Fruit fly (Drosophila melanogaster) whole organism, embryonic: ENCODE data around the gene Acp63F.

Experiments used
- Adf1 ChIP-seq: fragments of 200-800 bp; sonication (Bioruptor generic); IDR thresholded peaks from 2 replicates; pipeline ENCODE4 v1.3.6; 2022; ENCODE audit warnings: missing biosample characterization, missing genetic modification characterization
- Bgb ChIP-seq: fragments of 200-800 bp; sonication (Bioruptor generic); IDR thresholded peaks from 2 replicates; pipeline ENCODE4 v1.3.6; 2022; ENCODE audit warnings: missing biosample characterization, missing genetic modification characterization; ENCODE audit not compliant: partially characterized antibody
- BtbVII ChIP-seq: fragments of 200-800 bp; sonication (Bioruptor generic); optimal IDR thresholded peaks from 3 replicates; lab custom pipeline; 2017; ENCODE audit warnings: missing biosample characterization, mild to moderate bottlenecking, missing genetic modification characterization
- CG11398 ChIP-seq: fragments of 200-800 bp; sonication (Bioruptor generic); optimal IDR thresholded peaks from 2 replicates; lab custom pipeline; 2016; ENCODE audit warnings: missing biosample characterization, missing genetic modification characterization
- CG11504 ChIP-seq: fragments of 200-800 bp; sonication (Bioruptor generic); optimal IDR thresholded peaks from 3 replicates; lab custom pipeline; 2019; ENCODE audit warnings: missing biosample characterization, mild to moderate bottlenecking, missing genetic modification characterization, moderate library complexity
- CG12299 ChIP-seq: fragments of 200-800 bp; sonication (Bioruptor generic); optimal IDR thresholded peaks from 2 replicates; lab custom pipeline; 2018; ENCODE audit warnings: missing biosample characterization, mild to moderate bottlenecking, missing genetic modification characterization
- CG15514 ChIP-seq: fragments of 200-800 bp; sonication (Bioruptor generic); optimal IDR thresholded peaks from 3 replicates; lab custom pipeline; 2017; ENCODE audit warnings: missing biosample characterization, missing genetic modification characterization, mild to moderate bottlenecking, moderate library complexity, missing genetic modification reagents
- CG17385 ChIP-seq: fragments of 200-800 bp; sonication (Bioruptor generic); optimal IDR thresholded peaks from 3 replicates; lab custom pipeline; 2018; ENCODE audit warnings: missing biosample characterization, mild to moderate bottlenecking, missing genetic modification characterization
- CG18619 ChIP-seq: fragments of 200-800 bp; sonication (Bioruptor generic); optimal IDR thresholded peaks from 3 replicates; lab custom pipeline; 2017; ENCODE audit warnings: missing biosample characterization, mild to moderate bottlenecking, missing genetic modification characterization
- CG2678 ChIP-seq: fragments of 200-800 bp; sonication (Bioruptor generic); optimal IDR thresholded peaks from 3 replicates; lab custom pipeline; 2019; ENCODE audit warnings: missing biosample characterization, mild to moderate bottlenecking, missing genetic modification characterization, moderate library complexity
- CG2712 ChIP-seq: fragments of 200-800 bp; optimal IDR thresholded peaks from 3 replicates; lab custom pipeline; 2019; ENCODE audit warnings: missing biosample characterization, mild to moderate bottlenecking, missing genetic modification characterization, moderate library complexity
- CG2889 ChIP-seq: fragments of 200-800 bp; sonication (Bioruptor generic); IDR thresholded peaks from 3 replicates; pipeline ENCODE4 v1.3.6; 2022; ENCODE audit warnings: missing biosample characterization, missing genetic modification characterization
- CG3838 ChIP-seq: fragments of 200-800 bp; sonication (Bioruptor generic); optimal IDR thresholded peaks from 3 replicates; lab custom pipeline; 2016; ENCODE audit warnings: missing biosample characterization, missing genetic modification characterization
- CG3847 ChIP-seq: fragments of 200-800 bp; sonication (Bioruptor generic); IDR thresholded peaks from 2 replicates; pipeline ENCODE4 v1.3.6; 2022; ENCODE audit warnings: missing biosample characterization, missing genetic modification characterization
- CG4282 ChIP-seq: fragments of 200-800 bp; sonication (Bioruptor generic); optimal IDR thresholded peaks from 2 replicates; lab custom pipeline; 2016; ENCODE audit warnings: missing biosample characterization, missing genetic modification characterization
- CG4707 ChIP-seq: fragments of 200-800 bp; sonication (Bioruptor generic); optimal IDR thresholded peaks from 2 replicates; lab custom pipeline; 2018; ENCODE audit warnings: missing biosample characterization, mild to moderate bottlenecking, missing genetic modification characterization, moderate library complexity
- CG6654 ChIP-seq: fragments of 200-800 bp; sonication (Bioruptor generic); optimal IDR thresholded peaks from 2 replicates; lab custom pipeline; 2017; ENCODE audit warnings: missing biosample characterization, mild to moderate bottlenecking, missing genetic modification characterization
- CG6683 ChIP-seq: fragments of 200-800 bp; sonication (Bioruptor generic); optimal IDR thresholded peaks from 2 replicates; lab custom pipeline; 2017; ENCODE audit warnings: missing biosample characterization, mild to moderate bottlenecking, missing genetic modification characterization, missing genetic modification reagents
- CG7357 ChIP-seq: fragments of 200-800 bp; sonication (Bioruptor generic); IDR thresholded peaks from 3 replicates; pipeline ENCODE4 v1.3.6; 2022; ENCODE audit warnings: missing biosample characterization, missing genetic modification characterization
- CG7556 ChIP-seq: fragments of 200-800 bp; sonication (Bioruptor generic); optimal IDR thresholded peaks from 2 replicates; lab custom pipeline; 2017; ENCODE audit warnings: missing biosample characterization, mild to moderate bottlenecking, missing genetic modification characterization
- CG7839 ChIP-seq: fragments of 200-800 bp; sonication (Bioruptor generic); optimal IDR thresholded peaks from 3 replicates; lab custom pipeline; 2018; ENCODE audit warnings: missing biosample characterization, mild to moderate bottlenecking, missing genetic modification characterization, moderate library complexity
- CG7928 ChIP-seq: fragments of 200-800 bp; sonication (Bioruptor generic); optimal IDR thresholded peaks from 2 replicates; lab custom pipeline; 2017; ENCODE audit warnings: missing biosample characterization, mild to moderate bottlenecking, missing genetic modification characterization
- Dek ChIP-seq: fragments of 200-800 bp; sonication (Bioruptor generic); optimal IDR thresholded peaks from 3 replicates; lab custom pipeline; 2019; ENCODE audit warnings: missing biosample characterization, mild to moderate bottlenecking, missing genetic modification characterization, moderate library complexity
- Dfd ChIP-seq, 2 experiments: fragments of >200 bp; optimal IDR thresholded peaks; 2 replicates each; lab custom pipeline; 2017; ENCODE audit warnings: missing biosample characterization in 2 of 2, missing genetic modification characterization in 2 of 2
- Drgx ChIP-seq: fragments of 200-800 bp; sonication (Bioruptor generic); IDR thresholded peaks from 2 replicates; pipeline ENCODE4 v1.3.6; 2022; ENCODE audit warnings: missing biosample characterization, missing genetic modification characterization
- HLH54F ChIP-seq: fragments of 200-800 bp; sonication (Bioruptor generic); optimal IDR thresholded peaks from 3 replicates; lab custom pipeline; 2016; ENCODE audit warnings: missing biosample characterization, missing genetic modification characterization
- MBD-R2 ChIP-seq: fragments of 200-800 bp; sonication (Bioruptor generic); IDR thresholded peaks from 2 replicates; pipeline ENCODE4 v1.3.6; 2022; ENCODE audit warnings: missing biosample characterization, missing genetic modification characterization
- Mad ChIP-seq: fragments of 200-800 bp; sonication (Bioruptor generic); optimal IDR thresholded peaks from 2 replicates; lab custom pipeline; 2016; ENCODE audit warnings: missing biosample characterization, missing genetic modification characterization
- Meics ChIP-seq: fragments of 200-800 bp; sonication (Bioruptor generic); optimal IDR thresholded peaks from 2 replicates; lab custom pipeline; 2017; ENCODE audit warnings: missing biosample characterization, mild to moderate bottlenecking, missing genetic modification characterization
- Mes4 ChIP-seq: fragments of 200-800 bp; sonication (Bioruptor generic); optimal IDR thresholded peaks from 2 replicates; lab custom pipeline; 2016; ENCODE audit warnings: missing biosample characterization, missing genetic modification characterization
- Scr ChIP-seq: fragments of 200-800 bp; sonication (Bioruptor generic); IDR thresholded peaks from 2 replicates; pipeline ENCODE4 v1.3.6; 2022; ENCODE audit warnings: missing biosample characterization, missing genetic modification characterization; ENCODE audit not compliant: partially characterized antibody
- Spps ChIP-seq: fragments of 200-800 bp; sonication (Bioruptor generic); optimal IDR thresholded peaks from 2 replicates; lab custom pipeline; 2018; ENCODE audit warnings: missing biosample characterization, mild to moderate bottlenecking, missing genetic modification characterization
- Trl ChIP-seq, 3 experiments: fragments of >200 bp in 2 of 3; fragments of 200-800 bp in 1 of 3; sonication (Bioruptor generic) in 1 of 3; optimal IDR thresholded peaks; 2 replicates in 1 of 3; 3 replicates in 2 of 3; lab custom pipeline; 2016 to 2017; ENCODE audit warnings: missing biosample characterization in 1 of 3, missing genetic modification characterization in 1 of 3
- aop ChIP-seq: fragments of 200-800 bp; sonication (Bioruptor generic); IDR thresholded peaks from 2 replicates; pipeline ENCODE4 v1.3.6; 2022; ENCODE audit warnings: missing biosample characterization, missing genetic modification characterization
- caup ChIP-seq: fragments of 200-800 bp; sonication (Bioruptor generic); optimal IDR thresholded peaks from 3 replicates; lab custom pipeline; 2017; ENCODE audit warnings: missing biosample characterization, mild to moderate bottlenecking, missing genetic modification characterization, moderate library complexity; ENCODE audit not compliant: severe bottlenecking
- corto ChIP-seq: fragments of 200-800 bp; sonication (Bioruptor generic); optimal IDR thresholded peaks from 2 replicates; lab custom pipeline; 2016; ENCODE audit warnings: missing biosample characterization, mild to moderate bottlenecking, missing genetic modification characterization, moderate library complexity
- crp ChIP-seq, 2 experiments: fragments of 200-800 bp; sonication (Bioruptor generic); optimal IDR thresholded peaks; 2 replicates in 1 of 2; 3 replicates in 1 of 2; lab custom pipeline; 2017; ENCODE audit warnings: missing biosample characterization in 2 of 2, missing genetic modification characterization in 2 of 2, mild to moderate bottlenecking in 1 of 2, moderate library complexity in 1 of 2
- knrl ChIP-seq: fragments of 200-800 bp; sonication (Bioruptor generic); IDR thresholded peaks from 3 replicates; pipeline ENCODE4 v1.3.6; 2022; ENCODE audit warnings: missing biosample characterization, missing genetic modification characterization; ENCODE audit not compliant: partially characterized antibody
- maf-S ChIP-seq: fragments of 200-800 bp; sonication (Bioruptor generic); optimal IDR thresholded peaks from 2 replicates; lab custom pipeline; 2016; ENCODE audit warnings: missing biosample characterization, missing genetic modification characterization
- oc ChIP-seq: fragments of 200-800 bp; sonication (Bioruptor generic); optimal IDR thresholded peaks from 2 replicates; lab custom pipeline; 2018; ENCODE audit warnings: missing biosample characterization, mild to moderate bottlenecking, missing genetic modification characterization, moderate library complexity
- org-1 ChIP-seq: fragments of 200-800 bp; sonication (Bioruptor generic); optimal IDR thresholded peaks from 2 replicates; lab custom pipeline; 2017; ENCODE audit warnings: missing biosample characterization, missing genetic modification characterization
- p53 ChIP-seq: fragments of 200-800 bp; sonication (Bioruptor generic); optimal IDR thresholded peaks from 2 replicates; lab custom pipeline; 2016; ENCODE audit warnings: missing biosample characterization, missing genetic modification characterization
- pnt ChIP-seq: fragments of 200-800 bp; sonication (Bioruptor generic); optimal IDR thresholded peaks from 3 replicates; lab custom pipeline; 2016; ENCODE audit warnings: missing biosample characterization, missing genetic modification characterization
- repo ChIP-seq: fragments of 200-800 bp; sonication (Bioruptor generic); optimal IDR thresholded peaks from 2 replicates; lab custom pipeline; 2016; ENCODE audit warnings: missing biosample characterization, missing genetic modification characterization
- run ChIP-seq: fragments of 200-800 bp; sonication (Bioruptor generic); optimal IDR thresholded peaks from 3 replicates; lab custom pipeline; 2018; ENCODE audit warnings: missing biosample characterization, mild to moderate bottlenecking, missing genetic modification characterization
- shn ChIP-seq: fragments of 200-800 bp; sonication (Bioruptor generic); optimal IDR thresholded peaks from 3 replicates; lab custom pipeline; 2016; ENCODE audit warnings: missing biosample characterization, missing genetic modification characterization
- stc ChIP-seq: fragments of 200-800 bp; sonication (Bioruptor generic); IDR thresholded peaks from 2 replicates; pipeline ENCODE4 v1.3.6; 2022; ENCODE audit warnings: missing biosample characterization, missing genetic modification characterization
- twi ChIP-seq: fragments of 200-800 bp; optimal IDR thresholded peaks from 2 replicates; lab custom pipeline; 2019; ENCODE audit warnings: missing biosample characterization, mild to moderate bottlenecking, missing genetic modification characterization, moderate library complexity

The Acp63F gene

dm6 chr3L:3855194-3855980, 39.2 kb upstream of the Acp63F start (continued):
- TF ChIP-seq twi (tag; lab: Kevin White, UChicago) = peak; percentile 18
- TF ChIP-seq HLH54F (GFP tag; lab: Kevin White, UChicago) = no peak
- no peak for TF ChIP-seq pnt (GFP tag; lab: Kevin White, UChicago)
- TF ChIP-seq MBD-R2 (GFP tag; lab: Robert Waterston, UW) = no peak
- TF ChIP-seq corto (GFP tag; lab: Kevin White, UChicago) = no peak
- TF ChIP-seq CG15514 = no peak
- TF ChIP-seq knrl (GFP tag; lab: Robert Waterston, UW) = no peak
- no peak for TF ChIP-seq CG3838 (GFP tag; lab: Kevin White, UChicago)
- TF ChIP-seq Scr = no peak
- TF ChIP-seq CG11504 (tag; lab: Kevin White, UChicago) = peak; percentile 62
- no peak for TF ChIP-seq CG11398 (GFP tag; lab: Kevin White, UChicago)
- TF ChIP-seq oc = peak; percentile 61
- no peak for TF ChIP-seq Mes4 (GFP tag; lab: Kevin White, UChicago)
- peak; percentile 35; the same call in 1 of the 3 replicates for TF ChIP-seq CG7357
- peak; percentile 32 for TF ChIP-seq CG4707 (GFP tag; lab: Kevin White, UChicago)
- no peak for TF ChIP-seq CG6654 (GFP tag; lab: Kevin White, UChicago)
- TF ChIP-seq maf-S (GFP tag; lab: Kevin White, UChicago) = no peak
- peak; percentile 53 for TF ChIP-seq CG2678 (tag; lab: Kevin White, UChicago)
- TF ChIP-seq CG7556 (GFP tag; lab: Kevin White, UChicago) = peak; percentile 67
- TF ChIP-seq CG2712 (tag; lab: Kevin White, UChicago) = peak; percentile 68
- TF ChIP-seq org-1 (GFP tag; lab: Kevin White, UChicago) = peak; percentile 13
- TF ChIP-seq CG6683 (GFP tag; lab: Kevin White, UChicago) = no peak
- no peak for TF ChIP-seq Trl (optimal IDR thresholded peaks at IDR 0.05; lab: Kevin White, UChicago)
- no peak for TF ChIP-seq Trl (GFP tag; optimal IDR thresholded peaks at IDR 0.05; lab: Kevin White, UChicago)
- TF ChIP-seq Mad = no peak
- no peak for TF ChIP-seq aop
- TF ChIP-seq CG12299 = no peak
- peak; percentile 21 for TF ChIP-seq CG18619 (GFP tag; lab: Kevin White, UChicago)
- TF ChIP-seq CG4282 (GFP tag; lab: Kevin White, UChicago) = no peak
- no peak for TF ChIP-seq Dfd (GFP tag; optimal IDR thresholded peaks at IDR 0.05; lab: Kevin White, UChicago)
- TF ChIP-seq Drgx (GFP tag; lab: Robert Waterston, UW) = no peak
- no peak for TF ChIP-seq shn (GFP tag; lab: Kevin White, UChicago)
- TF ChIP-seq CG7928 (GFP tag; lab: Kevin White, UChicago) = no peak
- no peak for TF ChIP-seq Bgb
- no peak for TF ChIP-seq run (tag; lab: Kevin White, UChicago)
- no peak for TF ChIP-seq crp (GFP tag; optimal IDR thresholded peaks at IDR 0.05; lab: Kevin White, UChicago)
- no peak for TF ChIP-seq repo (GFP tag; lab: Kevin White, UChicago)
- no peak for TF ChIP-seq caup
- peak; percentile 52 for TF ChIP-seq CG17385
- TF ChIP-seq Spps (tag; lab: Kevin White, UChicago) = peak; percentile 60
- no peak for TF ChIP-seq p53 (GFP tag; lab: Kevin White, UChicago)
- no peak for TF ChIP-seq Meics
- no peak for TF ChIP-seq BtbVII (GFP tag; lab: Kevin White, UChicago)
- 0 out of 2 replicates have a peak, but pooled peaks have one; percentile 22 for TF ChIP-seq CG3847
- TF ChIP-seq Adf1 (GFP tag; lab: Robert Waterston, UW) = no peak
- no peak for TF ChIP-seq CG2889 (GFP tag; lab: Robert Waterston, UW)
- peak; percentile 49 for TF ChIP-seq CG7839
- no peak for TF ChIP-seq Dek (tag; lab: Kevin White, UChicago)
- TF ChIP-seq stc (GFP tag; lab: Robert Waterston, UW) = peak; percentile 50; the same call in 1 of the 2 replicates
